Fruit fly (Drosophila melanogaster) whole organism, embryonic: ENCODE measurements around the gene cpx.

ENCODE experiments used
- Adf1 ChIP-seq: fragments of 200-800 bp; sonication (Bioruptor generic); IDR thresholded peaks from 2 replicates; pipeline ENCODE4 v1.3.6; 2022; ENCODE audit warnings: missing biosample characterization, missing genetic modification characterization
- CG11093 ChIP-seq: fragments of 200-800 bp; sonication (Bioruptor generic); IDR thresholded peaks from 3 replicates; pipeline ENCODE4 v1.3.6; 2022; ENCODE audit warnings: missing biosample characterization, missing genetic modification characterization
- CG11723 ChIP-seq: fragments of 200-800 bp; sonication (Bioruptor generic); optimal IDR thresholded peaks from 2 replicates; lab custom pipeline; 2017; ENCODE audit warnings: missing biosample characterization, mild to moderate bottlenecking, missing genetic modification characterization
- CG13287 ChIP-seq: fragments of 200-800 bp; sonication (Bioruptor generic); IDR thresholded peaks from 2 replicates; pipeline ENCODE4 v1.3.6; 2022; ENCODE audit warnings: missing biosample characterization, missing genetic modification characterization; ENCODE audit not compliant: partially characterized antibody
- CG13624 ChIP-seq: fragments of 200-800 bp; sonication (Bioruptor generic); optimal IDR thresholded peaks from 2 replicates; lab custom pipeline; 2016; ENCODE audit warnings: missing biosample characterization, missing genetic modification characterization
- CG15011 ChIP-seq: fragments of 200-800 bp; sonication (Bioruptor generic); optimal IDR thresholded peaks from 3 replicates; lab custom pipeline; 2018; ENCODE audit warnings: missing biosample characterization, mild to moderate bottlenecking, missing genetic modification characterization
- CG16863 ChIP-seq: fragments of 200-800 bp; sonication (Bioruptor generic); optimal IDR thresholded peaks from 3 replicates; lab custom pipeline; 2016; ENCODE audit warnings: missing biosample characterization, missing genetic modification characterization
- CG17612 ChIP-seq: fragments of 200-800 bp; sonication (Bioruptor generic); IDR thresholded peaks from 2 replicates; pipeline ENCODE4 v1.3.6; 2022; ENCODE audit warnings: missing biosample characterization, missing genetic modification characterization
- CG18011 ChIP-seq: fragments of 200-800 bp; sonication (Bioruptor generic); optimal IDR thresholded peaks from 2 replicates; lab custom pipeline; 2017; ENCODE audit warnings: missing biosample characterization, missing genetic modification characterization, mild to moderate bottlenecking, moderate library complexity, missing genotype
- CG2889 ChIP-seq: fragments of 200-800 bp; sonication (Bioruptor generic); IDR thresholded peaks from 3 replicates; pipeline ENCODE4 v1.3.6; 2022; ENCODE audit warnings: missing biosample characterization, missing genetic modification characterization
- CG30403 ChIP-seq: fragments of 200-800 bp; sonication (Bioruptor generic); optimal IDR thresholded peaks from 3 replicates; lab custom pipeline; 2016; ENCODE audit warnings: missing biosample characterization, missing genetic modification characterization
- CG31441 ChIP-seq: fragments of 200-800 bp; sonication (Bioruptor generic); IDR thresholded peaks from 2 replicates; pipeline ENCODE4 v1.3.6; 2022; ENCODE audit warnings: missing biosample characterization, missing genetic modification characterization
- CG32767 ChIP-seq: fragments of 200-800 bp; sonication (Bioruptor generic); IDR thresholded peaks from 2 replicates; pipeline ENCODE4 v1.3.6; 2022; ENCODE audit warnings: missing biosample characterization, missing genetic modification characterization
- CG3726 ChIP-seq: fragments of 200-800 bp; sonication (Bioruptor generic); IDR thresholded peaks from 3 replicates; pipeline ENCODE4, ENCODE4 v1.3.6; 2022; ENCODE audit warnings: missing biosample characterization, missing genetic modification characterization
- CG3838 ChIP-seq: fragments of 200-800 bp; sonication (Bioruptor generic); optimal IDR thresholded peaks from 3 replicates; lab custom pipeline; 2016; ENCODE audit warnings: missing biosample characterization, missing genetic modification characterization
- CG3995 ChIP-seq: fragments of 200-800 bp; sonication (Bioruptor generic); optimal IDR thresholded peaks from 3 replicates; lab custom pipeline; 2016; ENCODE audit warnings: missing biosample characterization, missing genetic modification characterization
- CG6791 ChIP-seq: fragments of 200-800 bp; sonication (Bioruptor generic); IDR thresholded peaks from 3 replicates; pipeline ENCODE4 v1.3.6; 2022; ENCODE audit warnings: missing biosample characterization, missing genetic modification characterization; ENCODE audit not compliant: partially characterized antibody
- CG6813 ChIP-seq: fragments of 200-800 bp; sonication (Bioruptor generic); optimal IDR thresholded peaks from 2 replicates; lab custom pipeline; 2017; ENCODE audit warnings: missing biosample characterization, missing genetic modification characterization, mild to moderate bottlenecking, moderate library complexity, missing genetic modification reagents
- CG8290 ChIP-seq, 3 experiments: fragments of 200-800 bp; sonication (Bioruptor generic); optimal IDR thresholded peaks; 2 replicates each; lab custom pipeline; 2016 to 2019; ENCODE audit warnings: missing biosample characterization in 3 of 3, missing genetic modification characterization in 3 of 3, mild to moderate bottlenecking in 2 of 3, moderate library complexity in 1 of 3
- CG8359 ChIP-seq: fragments of 200-800 bp; sonication (Bioruptor generic); optimal IDR thresholded peaks from 2 replicates; lab custom pipeline; 2017; ENCODE audit warnings: missing biosample characterization, mild to moderate bottlenecking, missing genetic modification characterization, borderline replicate concordance
- CG9817 ChIP-seq: fragments of 200-800 bp; sonication (Bioruptor generic); optimal IDR thresholded peaks from 2 replicates; lab custom pipeline; 2018; ENCODE audit warnings: missing biosample characterization, mild to moderate bottlenecking, missing genetic modification characterization, moderate library complexity
- D ChIP-seq, 2 experiments: fragments of 200-800 bp in 1 of 2; fragments of >200 bp in 1 of 2; sonication (Bioruptor generic) in 1 of 2; optimal IDR thresholded peaks; 2 replicates in 1 of 2; 3 replicates in 1 of 2; lab custom pipeline; 2017; ENCODE audit warnings: mild to moderate bottlenecking in 1 of 2, missing biosample characterization in 1 of 2, missing genetic modification characterization in 1 of 2, missing genetic modification reagents in 1 of 2
- E2f2 ChIP-seq: fragments of 200-800 bp; sonication (Bioruptor generic); IDR thresholded peaks from 2 replicates; pipeline ENCODE4 v1.3.6; 2022; ENCODE audit warnings: missing biosample characterization, missing genetic modification characterization
- Ets65A ChIP-seq: fragments of 200-800 bp; sonication (Bioruptor generic); peaks from one replicate; lab custom pipeline; 2016; ENCODE audit warnings: missing biosample characterization, missing genetic modification characterization
- HLHmδ ChIP-seq: fragments of 200-800 bp; sonication (Bioruptor generic); optimal IDR thresholded peaks from 2 replicates; lab custom pipeline; 2018; ENCODE audit warnings: missing biosample characterization, mild to moderate bottlenecking, missing genetic modification characterization, moderate library complexity
- Mrtf ChIP-seq: fragments of 200-800 bp; sonication (Bioruptor generic); IDR thresholded peaks from 3 replicates; pipeline ENCODE4 v1.3.6; 2022; ENCODE audit warnings: missing biosample characterization, missing genetic modification characterization
- Nf-YB ChIP-seq: fragments of 200-800 bp; sonication (Bioruptor generic); optimal IDR thresholded peaks from 3 replicates; lab custom pipeline; 2019; ENCODE audit warnings: missing biosample characterization, mild to moderate bottlenecking, missing genetic modification characterization, moderate library complexity
- Nf-YC ChIP-seq: fragments of 200-800 bp; optimal IDR thresholded peaks from 3 replicates; lab custom pipeline; 2019; ENCODE audit warnings: missing biosample characterization, mild to moderate bottlenecking, missing genetic modification characterization, moderate library complexity
- NfI ChIP-seq: fragments of 200-800 bp; sonication (Bioruptor generic); optimal IDR thresholded peaks from 3 replicates; lab custom pipeline; 2018; ENCODE audit warnings: missing biosample characterization, mild to moderate bottlenecking, missing genetic modification characterization, moderate library complexity
- Poxn ChIP-seq: fragments of 200-800 bp; sonication (Bioruptor generic); IDR thresholded peaks from 2 replicates; pipeline ENCODE4 v1.3.6; 2022; ENCODE audit warnings: missing biosample characterization, missing genetic modification characterization
- TFAM ChIP-seq: fragments of 200-800 bp; sonication (Bioruptor generic); optimal IDR thresholded peaks from 2 replicates; lab custom pipeline; 2017; ENCODE audit warnings: missing biosample characterization, missing genetic modification characterization, inconsistent platforms
- bowl ChIP-seq: fragments of 200-800 bp; sonication (Bioruptor generic); IDR thresholded peaks from 2 replicates; pipeline ENCODE4 v1.3.6; 2022; ENCODE audit warnings: missing biosample characterization, missing genetic modification characterization
- cg ChIP-seq: fragments of 200-800 bp; sonication (Bioruptor generic); optimal IDR thresholded peaks from 3 replicates; lab custom pipeline; 2019; ENCODE audit warnings: missing biosample characterization, mild to moderate bottlenecking, missing genetic modification characterization, moderate library complexity
- disco-r ChIP-seq: fragments of 200-800 bp; sonication (Bioruptor generic); optimal IDR thresholded peaks from 2 replicates; lab custom pipeline; 2016; ENCODE audit warnings: missing biosample characterization, missing genetic modification characterization
- dmrt99B ChIP-seq: fragments of 200-800 bp; sonication (Bioruptor generic); optimal IDR thresholded peaks from 2 replicates; lab custom pipeline; 2018; ENCODE audit warnings: missing biosample characterization, mild to moderate bottlenecking, missing genetic modification characterization, moderate library complexity
- en ChIP-seq: fragments of 200-800 bp; sonication (Bioruptor generic); optimal IDR thresholded peaks from 2 replicates; lab custom pipeline; 2016; ENCODE audit warnings: missing biosample characterization, missing genetic modification characterization
- hth ChIP-seq: fragments of >200 bp; optimal IDR thresholded peaks from 2 replicates; lab custom pipeline; 2017; ENCODE audit warnings: inconsistent platforms
- jumu ChIP-seq: fragments of 200-800 bp; sonication (Bioruptor generic); optimal IDR thresholded peaks from 3 replicates; lab custom pipeline; 2016; ENCODE audit warnings: missing biosample characterization, missing genetic modification characterization
- kah ChIP-seq: fragments of 200-800 bp; sonication (Bioruptor generic); optimal IDR thresholded peaks from 2 replicates; lab custom pipeline; 2018; ENCODE audit warnings: missing biosample characterization, mild to moderate bottlenecking, missing genetic modification characterization
- pros ChIP-seq: fragments of 200-800 bp; sonication (Bioruptor generic); optimal IDR thresholded peaks from 3 replicates; lab custom pipeline; 2019; ENCODE audit warnings: missing biosample characterization, mild to moderate bottlenecking, missing genetic modification characterization, moderate library complexity
- sna ChIP-seq: fragments of 200-800 bp; sonication (Bioruptor generic); IDR thresholded peaks from 2 replicates; pipeline ENCODE4 v1.3.6; 2022; ENCODE audit warnings: missing biosample characterization, missing genetic modification characterization; ENCODE audit not compliant: partially characterized antibody
- sqz ChIP-seq: fragments of 200-800 bp; sonication (Bioruptor generic); optimal IDR thresholded peaks from 3 replicates; lab custom pipeline; 2018; ENCODE audit warnings: missing biosample characterization, mild to moderate bottlenecking, missing genetic modification characterization
- tio ChIP-seq: fragments of 200-800 bp; sonication (Bioruptor generic); optimal IDR thresholded peaks from 2 replicates; lab custom pipeline; 2017; ENCODE audit warnings: missing biosample characterization, missing genetic modification characterization, inconsistent platforms
- unc-4 ChIP-seq: fragments of 200-800 bp; sonication (Bioruptor generic); IDR thresholded peaks from 2 replicates; pipeline ENCODE4 v1.3.6; 2022; ENCODE audit warnings: missing biosample characterization, missing genetic modification characterization; ENCODE audit not compliant: partially characterized antibody
- unpg ChIP-seq: fragments of 200-800 bp; sonication (Bioruptor generic); optimal IDR thresholded peaks from 3 replicates; lab custom pipeline; 2018; ENCODE audit warnings: missing biosample characterization, mild to moderate bottlenecking, missing genetic modification characterization, moderate library complexity
- zen ChIP-seq: fragments of 200-800 bp; sonication (Bioruptor generic); optimal IDR thresholded peaks from 3 replicates; lab custom pipeline; 2018; ENCODE audit warnings: missing biosample characterization, mild to moderate bottlenecking, missing genetic modification characterization, moderate library complexity

cpx gene

DNA sequence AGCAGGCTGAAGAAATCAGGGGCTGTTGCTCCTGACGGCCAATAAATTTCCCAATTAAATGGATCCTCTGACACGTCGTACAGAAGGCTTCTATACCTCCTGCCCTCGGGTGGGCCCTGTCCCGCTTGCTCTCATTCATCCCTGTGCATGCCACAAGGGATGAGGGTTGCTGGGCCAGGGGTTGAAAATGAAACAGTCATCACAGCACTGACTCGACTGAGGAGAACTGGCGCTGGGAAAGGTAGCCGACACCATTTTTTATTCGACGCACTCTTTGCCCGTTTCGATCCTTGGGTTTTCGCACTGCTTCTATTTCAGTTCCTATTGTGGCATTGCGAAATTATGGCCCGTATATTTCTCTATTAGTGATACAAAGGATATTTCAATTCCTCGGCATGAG is 61.2 kb downstream of the cpx start (continued):
- TF ChIP-seq CG3726 (no peak), CG8359 (no peak), CG11723 (GFP tag; lab: Kevin White, UChicago) (no peak), HLHmδ (GFP tag; lab: Kevin White, UChicago) (no peak), CG3995 (GFP tag; lab: Kevin White, UChicago) (no peak), CG8290 (GFP tag; optimal IDR thresholded peaks at IDR 0.05; lab: Kevin White, UChicago) (no peak), CG8290 (tag; optimal IDR thresholded peaks at IDR 0.05; lab: Kevin White, UChicago) (no peak), unc-4 (GFP tag; lab: Robert Waterston, UW) (no peak), en (GFP tag; lab: Kevin White, UChicago) (no peak), unpg (GFP tag; lab: Kevin White, UChicago) (no peak), CG2889 (no peak), pros (peak; percentile 19), NfI (GFP tag; lab: Kevin White, UChicago) (no peak), tio (GFP tag; lab: Kevin White, UChicago) (no peak), CG31441 (GFP tag; lab: Robert Waterston, UW) (no peak), E2f2 (GFP tag; lab: Robert Waterston, UW) (no peak), Poxn (GFP tag; lab: Robert Waterston, UW) (no peak), CG6813 (no peak), CG18011 (GFP tag; lab: Kevin White, UChicago) (no peak), Nf-YC (tag; lab: Kevin White, UChicago) (peak; percentile 76), sna (no peak), CG3838 (GFP tag; lab: Kevin White, UChicago) (no peak), CG32767 (GFP tag; lab: Robert Waterston, UW) (no peak), CG13624 (GFP tag; lab: Kevin White, UChicago) (no peak), kah (GFP tag; lab: Kevin White, UChicago) (no peak), TFAM (GFP tag; lab: Kevin White, UChicago) (no peak), CG11093 (GFP tag; lab: Robert Waterston, UW) (no peak), CG16863 (no peak), Adf1 (GFP tag; lab: Robert Waterston, UW) (no peak), CG17612 (GFP tag; lab: Robert Waterston, UW) (no peak), zen (tag; lab: Kevin White, UChicago) (peak; percentile 71), D (optimal IDR thresholded peaks at IDR 0.05; lab: Kevin White, UChicago) (peak; percentile 72), D (GFP tag; optimal IDR thresholded peaks at IDR 0.05; lab: Kevin White, UChicago) (no peak), bowl (GFP tag; lab: Robert Waterston, UW) (no peak), hth (lab: Kevin White, UChicago) (no peak), cg (peak; percentile 17), disco-r (GFP tag; lab: Kevin White, UChicago) (no peak), dmrt99B (tag; lab: Kevin White, UChicago) (no peak), jumu (GFP tag; lab: Kevin White, UChicago) (no peak), CG6791 (GFP tag; lab: Robert Waterston, UW) (no peak), Ets65A (GFP tag; lab: Kevin White, UChicago) (peak; percentile 25), Nf-YB (GFP tag; lab: Kevin White, UChicago) (peak; percentile 80), Mrtf (no peak), CG15011 (GFP tag; lab: Kevin White, UChicago) (no peak), CG30403 (no peak), sqz (GFP tag; lab: Kevin White, UChicago) (no peak), CG13287 (no peak), CG9817 (tag; lab: Kevin White, UChicago) (no peak)
